Worm (Caenorhabditis elegans) whole organism, late embryonic: ENCODE results near the gene F20C5.11.

Experiments used
- F13H6.1 ChIP-seq: sonication (generic microtip); optimal IDR thresholded peaks from 2 replicates; lab custom pipeline; 2016; ENCODE audit warnings: missing genetic modification characterization, missing compliant biosample characterization
- fkh-6 ChIP-seq: sonication (generic microtip); optimal IDR thresholded peaks from 2 replicates; lab custom pipeline; 2016; ENCODE audit warnings: missing genetic modification characterization, missing compliant biosample characterization
- pha-4 ChIP-seq: fragments of 150-350 bp; optimal IDR thresholded peaks from 2 replicates; lab custom pipeline; 2018; ENCODE audit warnings: missing biosample characterization, missing genetic modification reagents, missing genetic modification characterization
- tbx-2 ChIP-seq: sonication (generic microtip); optimal IDR thresholded peaks from 2 replicates; lab custom pipeline; 2016; ENCODE audit warnings: missing genetic modification characterization, missing compliant biosample characterization
- zip-5 ChIP-seq: sonication (generic microtip); optimal IDR thresholded peaks from 2 replicates; lab custom pipeline; 2016; ENCODE audit warnings: missing genetic modification characterization, missing compliant biosample characterization

DNA sequence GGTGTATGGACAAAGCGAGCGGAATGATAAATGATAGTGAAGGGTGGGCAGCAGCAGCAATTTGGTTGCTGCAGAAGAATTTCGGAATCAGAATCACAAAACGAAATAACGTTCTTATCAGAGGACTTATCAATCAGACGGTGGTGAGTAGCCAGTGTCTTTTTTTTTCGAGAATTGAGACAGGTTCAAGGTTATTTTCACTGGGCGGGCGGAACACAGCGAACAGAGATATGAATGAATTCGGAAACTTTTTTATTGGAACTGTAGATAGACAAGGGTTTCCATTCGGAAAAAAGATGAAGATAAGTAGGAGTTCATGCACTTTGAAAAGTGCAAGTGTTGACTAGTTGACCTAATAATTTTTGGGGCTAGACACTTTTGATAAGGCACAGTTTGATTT, 31.4 kb upstream of the F20C5.11 start:
- TF ChIP-seq fkh-6 (tag; lab: Kevin White, UChicago) = no peak
- no peak for TF ChIP-seq F13H6.1 (tag; lab: Kevin White, UChicago)
- TF ChIP-seq pha-4 (tag; lab: Kevin White, UChicago) = no peak
- TF ChIP-seq tbx-2 (tag; lab: Kevin White, UChicago) = no peak
- no peak for TF ChIP-seq zip-5 (tag; lab: Kevin White, UChicago)
